Fruit fly (Drosophila melanogaster) whole organism, embryonic: ENCODE measurements around the gene CG6607.

ENCODE experiments used
- Bdp1 ChIP-seq: fragments of 200-800 bp; sonication (Bioruptor generic); optimal IDR thresholded peaks from 3 replicates; lab custom pipeline; 2016; ENCODE audit warnings: missing biosample characterization, missing genetic modification characterization
- CG11247 ChIP-seq: fragments of 200-800 bp; sonication (Bioruptor generic); IDR thresholded peaks from 2 replicates; pipeline ENCODE4 v1.3.6; 2022; ENCODE audit warnings: missing biosample characterization, missing genetic modification characterization
- CG12104 ChIP-seq: fragments of 200-800 bp; sonication (Bioruptor generic); optimal IDR thresholded peaks from 3 replicates; lab custom pipeline; 2016; ENCODE audit warnings: missing biosample characterization, missing genetic modification characterization
- CG12155 ChIP-seq: fragments of 200-800 bp; sonication (Bioruptor generic); optimal IDR thresholded peaks from 3 replicates; lab custom pipeline; 2016; ENCODE audit warnings: missing biosample characterization, missing genetic modification characterization
- CG15011 ChIP-seq: fragments of 200-800 bp; sonication (Bioruptor generic); optimal IDR thresholded peaks from 3 replicates; lab custom pipeline; 2018; ENCODE audit warnings: missing biosample characterization, mild to moderate bottlenecking, missing genetic modification characterization
- CG15514 ChIP-seq: fragments of 200-800 bp; sonication (Bioruptor generic); optimal IDR thresholded peaks from 3 replicates; lab custom pipeline; 2017; ENCODE audit warnings: missing biosample characterization, missing genetic modification characterization, mild to moderate bottlenecking, moderate library complexity, missing genetic modification reagents
- CG17568 ChIP-seq: fragments of 200-800 bp; sonication (Bioruptor generic); optimal IDR thresholded peaks from 2 replicates; lab custom pipeline; 2018; ENCODE audit warnings: missing biosample characterization, mild to moderate bottlenecking, missing genetic modification characterization, moderate library complexity
- CG17912 ChIP-seq: fragments of 200-800 bp; sonication (Bioruptor generic); optimal IDR thresholded peaks from 2 replicates; lab custom pipeline; 2018; ENCODE audit warnings: missing biosample characterization, mild to moderate bottlenecking, missing genetic modification characterization
- CG18011 ChIP-seq: fragments of 200-800 bp; sonication (Bioruptor generic); optimal IDR thresholded peaks from 2 replicates; lab custom pipeline; 2017; ENCODE audit warnings: missing biosample characterization, missing genetic modification characterization, mild to moderate bottlenecking, moderate library complexity, missing genotype
- CG18599 ChIP-seq: fragments of 200-800 bp; sonication (Bioruptor generic); optimal IDR thresholded peaks from 3 replicates; lab custom pipeline; 2017; ENCODE audit warnings: missing biosample characterization, missing genetic modification characterization, mild to moderate bottlenecking, moderate library complexity, missing genetic modification reagents
- CG2889 ChIP-seq: fragments of 200-800 bp; sonication (Bioruptor generic); IDR thresholded peaks from 3 replicates; pipeline ENCODE4 v1.3.6; 2022; ENCODE audit warnings: missing biosample characterization, missing genetic modification characterization
- CG30431 ChIP-seq: fragments of 200-800 bp; sonication (Bioruptor generic); optimal IDR thresholded peaks from 2 replicates; lab custom pipeline; 2017; ENCODE audit warnings: missing biosample characterization, missing genetic modification characterization
- CG34422 ChIP-seq: fragments of 200-800 bp; sonication (Bioruptor generic); IDR thresholded peaks from 3 replicates; pipeline ENCODE4 v1.3.6; 2022; ENCODE audit warnings: missing biosample characterization, missing genetic modification characterization
- CG43689 ChIP-seq: fragments of 200-800 bp; sonication (Bioruptor generic); IDR thresholded peaks from 2 replicates; pipeline ENCODE4 v1.3.6; 2022; ENCODE audit warnings: missing biosample characterization, missing genetic modification characterization
- CG4404 ChIP-seq: fragments of 200-800 bp; sonication (Bioruptor generic); IDR thresholded peaks from 2 replicates; pipeline ENCODE4 v1.3.6; 2022; ENCODE audit warnings: missing biosample characterization, missing genetic modification characterization
- CG4617 ChIP-seq: fragments of 200-800 bp; sonication (Bioruptor generic); optimal IDR thresholded peaks from 3 replicates; lab custom pipeline; 2016; ENCODE audit warnings: missing biosample characterization, missing genetic modification characterization, borderline replicate concordance
- CG6791 ChIP-seq: fragments of 200-800 bp; sonication (Bioruptor generic); IDR thresholded peaks from 3 replicates; pipeline ENCODE4 v1.3.6; 2022; ENCODE audit warnings: missing biosample characterization, missing genetic modification characterization; ENCODE audit not compliant: partially characterized antibody
- CG7271 ChIP-seq: fragments of 200-800 bp; sonication (Bioruptor generic); optimal IDR thresholded peaks from 2 replicates; lab custom pipeline; 2018; ENCODE audit warnings: missing biosample characterization, mild to moderate bottlenecking, missing genetic modification characterization, moderate library complexity
- CG7745 ChIP-seq: fragments of 200-800 bp; sonication (Bioruptor generic); optimal IDR thresholded peaks from 2 replicates; lab custom pipeline; 2018; ENCODE audit warnings: missing biosample characterization, mild to moderate bottlenecking, missing genetic modification characterization, moderate library complexity
- CG7987 ChIP-seq: fragments of 200-800 bp; sonication (Bioruptor generic); optimal IDR thresholded peaks from 2 replicates; lab custom pipeline; 2018; ENCODE audit warnings: missing biosample characterization, mild to moderate bottlenecking, missing genetic modification characterization, moderate library complexity
- CG8359 ChIP-seq: fragments of 200-800 bp; sonication (Bioruptor generic); optimal IDR thresholded peaks from 2 replicates; lab custom pipeline; 2017; ENCODE audit warnings: missing biosample characterization, mild to moderate bottlenecking, missing genetic modification characterization, borderline replicate concordance
- CG9437 ChIP-seq: fragments of 200-800 bp; sonication (Bioruptor generic); optimal IDR thresholded peaks from 2 replicates; lab custom pipeline; 2018; ENCODE audit warnings: missing biosample characterization, mild to moderate bottlenecking, missing genetic modification characterization
- CG9727 ChIP-seq: fragments of 200-800 bp; sonication (Bioruptor generic); optimal IDR thresholded peaks from 3 replicates; lab custom pipeline; 2017; ENCODE audit warnings: missing biosample characterization, mild to moderate bottlenecking, missing genetic modification characterization
- Dek ChIP-seq: fragments of 200-800 bp; sonication (Bioruptor generic); optimal IDR thresholded peaks from 3 replicates; lab custom pipeline; 2019; ENCODE audit warnings: missing biosample characterization, mild to moderate bottlenecking, missing genetic modification characterization, moderate library complexity
- Dfd ChIP-seq, 2 experiments: fragments of >200 bp; optimal IDR thresholded peaks; 2 replicates each; lab custom pipeline; 2017; ENCODE audit warnings: missing biosample characterization in 2 of 2, missing genetic modification characterization in 2 of 2
- GATAe ChIP-seq: fragments of 200-800 bp; sonication (Bioruptor generic); conservative IDR thresholded peaks from 2 replicates; pipeline ENCODE4 v1.3.6; 2022; ENCODE audit warnings: missing biosample characterization, missing genetic modification characterization
- H2.0 ChIP-seq: fragments of 200-800 bp; sonication (Bioruptor generic); IDR thresholded peaks from 2 replicates; pipeline ENCODE4 v1.3.6; 2022; ENCODE audit warnings: missing biosample characterization, missing genetic modification characterization
- Hand ChIP-seq: fragments of 200-800 bp; sonication (Bioruptor generic); optimal IDR thresholded peaks from 2 replicates; lab custom pipeline; 2017; ENCODE audit warnings: mild to moderate bottlenecking, missing biosample characterization, missing genetic modification reagents, missing genetic modification characterization
- Hr3 ChIP-seq: fragments of 200-800 bp; sonication (Bioruptor generic); optimal IDR thresholded peaks from 3 replicates; lab custom pipeline; 2016; ENCODE audit warnings: missing biosample characterization, missing genetic modification characterization
- Myb ChIP-seq: fragments of 200-800 bp; sonication (Bioruptor generic); optimal IDR thresholded peaks from 2 replicates; lab custom pipeline; 2016; ENCODE audit warnings: missing biosample characterization, missing genetic modification characterization
- PHDP ChIP-seq: fragments of 200-800 bp; sonication (Bioruptor generic); optimal IDR thresholded peaks from 3 replicates; lab custom pipeline; 2018; ENCODE audit warnings: missing biosample characterization, mild to moderate bottlenecking, missing genetic modification characterization, moderate library complexity
- Ravus ChIP-seq: fragments of 200-800 bp; sonication (Bioruptor generic); IDR thresholded peaks from 2 replicates; pipeline ENCODE4 v1.3.6; 2022; ENCODE audit warnings: missing biosample characterization, missing genetic modification characterization
- Rx ChIP-seq: fragments of 200-800 bp; sonication (Bioruptor generic); IDR thresholded peaks from 2 replicates; pipeline ENCODE4 v1.3.6; 2022; ENCODE audit warnings: missing biosample characterization, missing genetic modification characterization
- Side ChIP-seq: fragments of 200-800 bp; sonication (Bioruptor generic); optimal IDR thresholded peaks from 2 replicates; lab custom pipeline; 2016; ENCODE audit warnings: missing biosample characterization, missing genetic modification characterization
- Six4 ChIP-seq: fragments of 200-800 bp; sonication (Bioruptor generic); optimal IDR thresholded peaks from 2 replicates; lab custom pipeline; 2016; ENCODE audit warnings: missing biosample characterization, missing genetic modification characterization
- Spps ChIP-seq: fragments of 200-800 bp; sonication (Bioruptor generic); optimal IDR thresholded peaks from 2 replicates; lab custom pipeline; 2018; ENCODE audit warnings: missing biosample characterization, mild to moderate bottlenecking, missing genetic modification characterization
- Sry-δ ChIP-seq: fragments of 200-800 bp; sonication (Bioruptor generic); optimal IDR thresholded peaks from 2 replicates; lab custom pipeline; 2016; ENCODE audit warnings: missing biosample characterization, missing genetic modification characterization
- aop ChIP-seq: fragments of 200-800 bp; sonication (Bioruptor generic); IDR thresholded peaks from 2 replicates; pipeline ENCODE4 v1.3.6; 2022; ENCODE audit warnings: missing biosample characterization, missing genetic modification characterization
- bigmax ChIP-seq: fragments of 200-800 bp; sonication (Bioruptor generic); optimal IDR thresholded peaks from 2 replicates; lab custom pipeline; 2018; ENCODE audit warnings: missing biosample characterization, mild to moderate bottlenecking, missing genetic modification characterization
- cas ChIP-seq: fragments of 200-800 bp; sonication (Bioruptor generic); IDR thresholded peaks from 2 replicates; pipeline ENCODE4 v1.3.6; 2022; ENCODE audit warnings: missing biosample characterization, missing genetic modification characterization
- danr ChIP-seq: fragments of 200-800 bp; sonication (Bioruptor generic); IDR thresholded peaks from 2 replicates; pipeline ENCODE4 v1.3.6; 2022; ENCODE audit warnings: missing biosample characterization, missing genetic modification characterization
- dpn ChIP-seq, 2 experiments: fragments of 200-800 bp; sonication (Bioruptor generic); optimal IDR thresholded peaks; 3 replicates each; lab custom pipeline; 2016; ENCODE audit warnings: missing biosample characterization in 2 of 2, missing genetic modification characterization in 2 of 2
- dysf ChIP-seq: fragments of 200-800 bp; sonication (Bioruptor generic); IDR thresholded peaks from 3 replicates; pipeline ENCODE4 v1.3.6; 2022; ENCODE audit warnings: missing biosample characterization, missing genetic modification characterization
- gfzf ChIP-seq: fragments of 200-800 bp; sonication (Bioruptor generic); optimal IDR thresholded peaks from 2 replicates; lab custom pipeline; 2016; ENCODE audit warnings: missing biosample characterization, mild to moderate bottlenecking, missing genetic modification characterization, moderate library complexity
- h ChIP-seq: fragments of >200 bp; optimal IDR thresholded peaks from 2 replicates; lab custom pipeline; 2017
- jumu ChIP-seq: fragments of 200-800 bp; sonication (Bioruptor generic); optimal IDR thresholded peaks from 3 replicates; lab custom pipeline; 2016; ENCODE audit warnings: missing biosample characterization, missing genetic modification characterization
- lilli ChIP-seq: fragments of 200-800 bp; sonication (Bioruptor generic); optimal IDR thresholded peaks from 3 replicates; lab custom pipeline; 2016; ENCODE audit warnings: missing biosample characterization, missing genetic modification characterization
- mam ChIP-seq: fragments of 200-800 bp; sonication (Bioruptor generic); optimal IDR thresholded peaks from 3 replicates; lab custom pipeline; 2016; ENCODE audit warnings: missing biosample characterization, missing genetic modification characterization
- org-1 ChIP-seq: fragments of 200-800 bp; sonication (Bioruptor generic); optimal IDR thresholded peaks from 2 replicates; lab custom pipeline; 2017; ENCODE audit warnings: missing biosample characterization, missing genetic modification characterization
- pb ChIP-seq: fragments of 200-800 bp; sonication (Bioruptor generic); optimal IDR thresholded peaks from 3 replicates; lab custom pipeline; 2016; ENCODE audit warnings: missing biosample characterization, missing genetic modification characterization
- tin ChIP-seq: fragments of 200-800 bp; sonication (Bioruptor generic); optimal IDR thresholded peaks from 3 replicates; lab custom pipeline; 2016; ENCODE audit warnings: missing biosample characterization, missing genetic modification characterization
- zf30C ChIP-seq: fragments of 200-800 bp; sonication (Bioruptor generic); optimal IDR thresholded peaks from 3 replicates; lab custom pipeline; 2018; ENCODE audit warnings: missing biosample characterization, mild to moderate bottlenecking, missing genetic modification characterization

The CG6607 gene

dm6 chr3R:24544388-24544787 is 16.5 kb downstream of the CG6607 start, which contains the start of gene Esyt2 (continued):
- TF ChIP-seq Bdp1 (GFP tag; lab: Kevin White, UChicago) (no peak), Dfd (GFP tag; optimal IDR thresholded peaks at IDR 0.05; lab: Kevin White, UChicago) (no peak), CG12155 (peak; percentile 1), PHDP (tag; lab: Kevin White, UChicago) (peak; percentile 8), H2.0 (peak; percentile 32; the same call in 1 of the 2 replicates), CG34422 (GFP tag; lab: Robert Waterston, UW) (peak; percentile 64; the same call in 1 of the 3 replicates), CG15514 (no peak), Dek (tag; lab: Kevin White, UChicago) (peak; percentile 66), danr (GFP tag; lab: Robert Waterston, UW) (no peak), CG17912 (GFP tag; lab: Kevin White, UChicago) (no peak), CG6791 (GFP tag; lab: Robert Waterston, UW) (no peak), CG30431 (GFP tag; lab: Kevin White, UChicago) (no peak), CG12104 (GFP tag; lab: Kevin White, UChicago) (no peak), Spps (tag; lab: Kevin White, UChicago) (no peak), CG9727 (GFP tag; lab: Kevin White, UChicago) (peak; percentile 27), dysf (GFP tag; lab: Robert Waterston, UW) (peak; percentile 60; the same call in 1 of the 3 replicates), Side (no peak), CG11247 (GFP tag; lab: Robert Waterston, UW) (0 out of 2 replicates have a peak, but pooled peaks have one; percentile 36), jumu (no peak), CG2889 (GFP tag; lab: Robert Waterston, UW) (no peak), h (lab: Kevin White, UChicago) (no peak), CG7745 (no peak), pb (GFP tag; lab: Kevin White, UChicago) (no peak), Myb (GFP tag; lab: Kevin White, UChicago) (no peak), aop (no peak), bigmax (GFP tag; lab: Kevin White, UChicago) (no peak), zf30C (GFP tag; lab: Kevin White, UChicago) (no peak), CG7987 (peak; percentile 17), cas (GFP tag; lab: Robert Waterston, UW) (peak; percentile 46; the same call in 1 of the 2 replicates), org-1 (no peak), Hand (GFP tag; lab: Kevin White, UChicago) (peak; percentile 8), CG4617 (GFP tag; lab: Kevin White, UChicago) (no peak), Six4 (no peak), CG15011 (GFP tag; lab: Kevin White, UChicago) (peak; percentile 17), Ravus (no peak), dpn (GFP tag; optimal IDR thresholded peaks at IDR 0.05; lab: Kevin White, UChicago) (peak in 1 of 2 experiments; percentile 12), CG18011 (GFP tag; lab: Kevin White, UChicago) (no peak), CG7271 (tag; lab: Kevin White, UChicago) (no peak), GATAe (no peak), Rx (no peak), Sry-δ (GFP tag; lab: Kevin White, UChicago) (no peak), CG17568 (GFP tag; lab: Kevin White, UChicago) (no peak), gfzf (no peak), CG9437 (GFP tag; lab: Kevin White, UChicago) (no peak), mam (GFP tag; lab: Kevin White, UChicago) (peak; percentile 10), Hr3 (no peak), CG4404 (GFP tag; lab: Robert Waterston, UW) (peak; percentile 15; the same call in 1 of the 2 replicates), lilli (peak; percentile 10), CG43689 (no peak), CG8359 (GFP tag; lab: Kevin White, UChicago) (no peak), tin (GFP tag; lab: Kevin White, UChicago) (no peak), CG18599 (peak; percentile 62)
